Fruit fly (Drosophila melanogaster): Measurements from ENCODE around the gene elm.

- no peak for TF ChIP-seq Dif (GFP tag; optimal IDR thresholded peaks at IDR 0.05; ENCODE audit: partially characterized antibody)
- no peak for TF ChIP-seq dmrt93B (GFP tag; optimal IDR thresholded peaks at IDR 0.05)
- no peak for TF ChIP-seq h (GFP tag; optimal IDR thresholded peaks at IDR 0.05)
- no peak for TF ChIP-seq Myc (optimal IDR thresholded peaks at IDR 0.05)
- no peak for TF ChIP-seq br (GFP tag; optimal IDR thresholded peaks at IDR 0.05)
Measured at dm6 chr3R:5610656-5611055, 44.0 kb downstream of the elm start.

Measured in whole organism, wandering third instar larva.